Fruit fly (Drosophila melanogaster) whole organism, adult: Measurements from ENCODE around the gene Unr.

Experiments used
- CG1620 ChIP-seq: fragments of 200-800 bp; sonication (Bioruptor generic); optimal IDR thresholded peaks from 2 replicates; lab custom pipeline; 2016; ENCODE audit warnings: missing biosample characterization, missing genetic modification characterization
- CG7045 ChIP-seq: fragments of 200-800 bp; sonication (Bioruptor generic); optimal IDR thresholded peaks from 2 replicates; lab custom pipeline; 2017; ENCODE audit warnings: missing biosample characterization, mild to moderate bottlenecking, missing genetic modification characterization
- Clk ChIP-seq: fragments of 200-800 bp; sonication (Bioruptor generic); optimal IDR thresholded peaks from 2 replicates; lab custom pipeline; 2017; ENCODE audit warnings: missing biosample characterization, missing genetic modification characterization
- Crg-1 ChIP-seq: fragments of 200-800 bp; sonication (Bioruptor generic); optimal IDR thresholded peaks from 2 replicates; lab custom pipeline; 2016; ENCODE audit warnings: missing biosample characterization, missing genetic modification characterization
- bab1 ChIP-seq: fragments of 200-800 bp; sonication (Bioruptor generic); optimal IDR thresholded peaks from 3 replicates; lab custom pipeline; 2019; ENCODE audit warnings: missing biosample characterization, mild to moderate bottlenecking, missing genetic modification characterization, moderate library complexity
- cnc ChIP-seq, 2 experiments: fragments of >200 bp; optimal IDR thresholded peaks; 2 replicates each; lab custom pipeline; 2017

- no peak for TF ChIP-seq cnc (optimal IDR thresholded peaks at IDR 0.05; lab: Kevin White, UChicago)
- TF ChIP-seq bab1 (GFP tag; lab: Kevin White, UChicago), result no peak
- TF ChIP-seq CG7045 (GFP tag; lab: Kevin White, UChicago), result no peak
- TF ChIP-seq Clk (GFP tag; lab: Kevin White, UChicago), result no peak
- TF ChIP-seq Crg-1 (GFP tag; lab: Kevin White, UChicago), result no peak
- no peak for TF ChIP-seq CG1620 (GFP tag; lab: Kevin White, UChicago)
Observed at dm6 chr3L:8452986-8453385, 10.8 kb upstream of the Unr start.
